Fruit fly (Drosophila melanogaster) whole organism, embryonic: ENCODE measurements around the gene CG7006.

Experiments
- CG7372 ChIP-seq: fragments of 200-800 bp; sonication (Bioruptor generic); IDR thresholded peaks from 2 replicates; pipeline ENCODE4 v1.3.6; 2022; ENCODE audit warnings: missing biosample characterization, missing genetic modification characterization
- HLH54F ChIP-seq: fragments of 200-800 bp; sonication (Bioruptor generic); optimal IDR thresholded peaks from 3 replicates; lab custom pipeline; 2016; ENCODE audit warnings: missing biosample characterization, missing genetic modification characterization
- ham ChIP-seq: fragments of 200-800 bp; sonication (Bioruptor generic); IDR thresholded peaks from 2 replicates; pipeline ENCODE4 v1.3.6; 2022; ENCODE audit warnings: missing biosample characterization, missing genetic modification characterization

DNA sequence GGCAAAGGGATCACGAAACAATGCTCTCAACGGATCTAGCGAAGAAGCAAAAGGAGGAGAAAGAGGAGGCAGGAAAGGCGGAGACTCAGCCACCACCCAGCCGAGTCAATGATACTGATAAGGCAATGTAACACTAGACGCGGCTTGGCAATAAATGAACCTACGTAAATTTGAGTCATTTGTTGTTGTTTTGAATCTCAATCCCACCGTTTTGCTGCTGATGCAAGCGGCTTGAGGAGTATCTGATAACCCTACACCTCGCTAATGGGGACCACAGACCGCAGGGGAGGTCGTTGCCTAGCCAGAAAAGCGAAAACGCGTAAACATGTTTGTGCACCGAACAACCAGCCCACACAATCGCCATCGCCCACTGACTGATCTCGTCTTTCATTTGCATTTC is 28.2 kb downstream of the CG7006 start:
- no peak for TF ChIP-seq HLH54F
- no peak for TF ChIP-seq ham (GFP tag; lab: Robert Waterston, UW)
- no peak for TF ChIP-seq CG7372
